Worm (Caenorhabditis elegans) whole organism, L3 larva: ENCODE measurements around the gene srsx-31.

Source experiments
- R02D3.7 ChIP-seq: fragments of 150-350 bp; optimal IDR thresholded peaks from 2 replicates; lab custom pipeline; 2014; ENCODE audit warnings: missing biosample characterization, missing genetic modification characterization
- aly-2 ChIP-seq: fragments of 150-350 bp; optimal IDR thresholded peaks from 2 replicates; lab custom pipeline; 2014; ENCODE audit warnings: missing biosample characterization, missing genetic modification characterization
- ama-1 ChIP-seq: fragments of 150-350 bp; optimal IDR thresholded peaks from 2 replicates; lab custom pipeline; 2018
- ceh-16 ChIP-seq: sonication (generic microtip); optimal IDR thresholded peaks from 2 replicates; lab custom pipeline; 2017; ENCODE audit warnings: missing biosample characterization, missing genetic modification characterization
- ceh-82 ChIP-seq: fragments of 150-350 bp; optimal IDR thresholded peaks from 2 replicates; lab custom pipeline; 2014; ENCODE audit warnings: missing biosample characterization, missing genetic modification characterization
- daf-12 ChIP-seq: fragments of 150-350 bp; optimal IDR thresholded peaks from 2 replicates; lab custom pipeline; 2014; ENCODE audit warnings: missing biosample characterization, missing genetic modification reagents, missing genetic modification characterization
- egl-27 ChIP-seq: sonication (generic microtip); optimal IDR thresholded peaks from 4 replicates; lab custom pipeline; 2017; ENCODE audit warnings: missing biosample characterization, missing genetic modification reagents, missing genetic modification characterization
- egl-5 ChIP-seq: fragments of 150-350 bp; optimal IDR thresholded peaks from 2 replicates; lab custom pipeline; 2017; ENCODE audit warnings: missing biosample characterization, missing genetic modification reagents, missing genetic modification characterization, inconsistent platforms
- elt-3 ChIP-seq, 3 experiments: fragments of 150-350 bp in 1 of 3; sonication (generic microtip) in 2 of 3; optimal IDR thresholded peaks; 2 replicates in 2 of 3; 4 replicates in 1 of 3; lab custom pipeline; 2014 to 2017; ENCODE audit warnings: missing biosample characterization in 3 of 3, missing genetic modification characterization in 3 of 3
- eor-1 ChIP-seq, 2 experiments: fragments of 150-350 bp; optimal IDR thresholded peaks; 2 replicates each; lab custom pipeline; 2014 to 2018; ENCODE audit warnings: missing biosample characterization in 2 of 2, missing genetic modification characterization in 2 of 2
- hmg-11 ChIP-seq: sonication (generic microtip); optimal IDR thresholded peaks from 2 replicates; lab custom pipeline; 2016; ENCODE audit warnings: missing genetic modification characterization, missing compliant biosample characterization
- jun-1 ChIP-seq: fragments of 150-350 bp; optimal IDR thresholded peaks from 2 replicates; lab custom pipeline; 2014; ENCODE audit warnings: missing biosample characterization, missing genetic modification reagents, missing genetic modification characterization
- lin-39 ChIP-seq: fragments of 150-350 bp; optimal IDR thresholded peaks from 2 replicates; lab custom pipeline; 2018; ENCODE audit warnings: missing biosample characterization, missing genetic modification reagents, missing genetic modification characterization
- lsy-12 ChIP-seq: sonication (generic microtip); optimal IDR thresholded peaks from 2 replicates; lab custom pipeline; 2016; ENCODE audit warnings: mild to moderate bottlenecking, missing genetic modification characterization, missing compliant biosample characterization
- mdl-1 ChIP-seq: fragments of 150-350 bp; optimal IDR thresholded peaks from 2 replicates; lab custom pipeline; 2014; ENCODE audit warnings: missing biosample characterization, missing genetic modification characterization
- mml-1 ChIP-seq: fragments of 150-350 bp; sonication (generic microtip); optimal IDR thresholded peaks from 3 replicates; lab custom pipeline; 2014; ENCODE audit warnings: missing biosample characterization, missing genetic modification characterization
- nfya-1 ChIP-seq: sonication (generic microtip); optimal IDR thresholded peaks from 2 replicates; lab custom pipeline; 2017; ENCODE audit warnings: missing genetic modification characterization, mild to moderate bottlenecking, missing compliant biosample characterization, antibody characterized with exemption, moderate library complexity; ENCODE audit not compliant: insufficient read depth
- nhr-11 ChIP-seq: fragments of 150-350 bp; optimal IDR thresholded peaks from 2 replicates; lab custom pipeline; 2014; ENCODE audit warnings: missing biosample characterization, missing genetic modification characterization
- nhr-237 ChIP-seq: fragments of 150-350 bp; optimal IDR thresholded peaks from 2 replicates; lab custom pipeline; 2014; ENCODE audit warnings: missing biosample characterization, missing genetic modification characterization
- nhr-28 ChIP-seq: fragments of 150-350 bp; optimal IDR thresholded peaks from 2 replicates; lab custom pipeline; 2014; ENCODE audit warnings: missing biosample characterization, missing genetic modification characterization
- nhr-43 ChIP-seq: sonication (generic microtip); optimal IDR thresholded peaks from 2 replicates; lab custom pipeline; 2016; ENCODE audit warnings: mild to moderate bottlenecking, missing genetic modification characterization, missing compliant biosample characterization; ENCODE audit not compliant: poor library complexity, severe bottlenecking
- nhr-77 ChIP-seq: fragments of 150-350 bp; optimal IDR thresholded peaks from 2 replicates; lab custom pipeline; 2014; ENCODE audit warnings: missing biosample characterization, missing genetic modification characterization
- sea-2 ChIP-seq: fragments of 150-350 bp; sonication (generic microtip); optimal IDR thresholded peaks from 4 replicates; lab custom pipeline; 2014; ENCODE audit warnings: missing biosample characterization, missing genetic modification reagents, missing genetic modification characterization
- snpc-4 ChIP-seq: fragments of 150-350 bp; optimal IDR thresholded peaks from 2 replicates; lab custom pipeline; 2014; ENCODE audit warnings: missing biosample characterization, missing genetic modification characterization
- tbx-2 ChIP-seq: sonication (generic microtip); optimal IDR thresholded peaks from 2 replicates; lab custom pipeline; 2016; ENCODE audit warnings: mild to moderate bottlenecking, missing genetic modification characterization, missing compliant biosample characterization
- unc-39 ChIP-seq: sonication (generic microtip); optimal IDR thresholded peaks from 4 replicates; lab custom pipeline; 2017; ENCODE audit warnings: missing biosample characterization, missing genetic modification characterization
- unc-62 ChIP-seq: fragments of 150-350 bp; sonication (generic microtip); optimal IDR thresholded peaks from 4 replicates; lab custom pipeline; 2014; ENCODE audit warnings: missing biosample characterization, missing genetic modification reagents, missing genetic modification characterization
- zag-1 ChIP-seq: fragments of 150-350 bp; optimal IDR thresholded peaks from 2 replicates; lab custom pipeline; 2014; ENCODE audit warnings: missing biosample characterization, missing genetic modification characterization
- ztf-11 ChIP-seq: fragments of 150-350 bp; optimal IDR thresholded peaks from 2 replicates; lab custom pipeline; 2014; ENCODE audit warnings: missing biosample characterization, missing genetic modification characterization
- ztf-4 ChIP-seq: fragments of 150-350 bp; optimal IDR thresholded peaks from 2 replicates; lab custom pipeline; 2014; ENCODE audit warnings: missing biosample characterization, missing genetic modification characterization

Gene srsx-31

ce11 chrV:11250735-11251134, 4.1 kb downstream of the srsx-31 start, which contains the start of gene T19B10.12:
T19B10.12 (plus strand) TSS chrV:11251035.
- TF ChIP-seq snpc-4 (tag; lab: Kevin White, UChicago) (no peak), egl-27 (tag; lab: Kevin White, UChicago) (no peak), zag-1 (tag; lab: Kevin White, UChicago) (no peak), ceh-82 (tag; lab: Kevin White, UChicago) (no peak), daf-12 (tag; lab: Kevin White, UChicago) (no peak), eor-1 (tag; optimal IDR thresholded peaks at IDR 0.05; lab: Kevin White, UChicago) (no peak), mdl-1 (tag; lab: Kevin White, UChicago) (no peak)
- TF ChIP-seq, all 47 proteins: peak for 0

DNA sequence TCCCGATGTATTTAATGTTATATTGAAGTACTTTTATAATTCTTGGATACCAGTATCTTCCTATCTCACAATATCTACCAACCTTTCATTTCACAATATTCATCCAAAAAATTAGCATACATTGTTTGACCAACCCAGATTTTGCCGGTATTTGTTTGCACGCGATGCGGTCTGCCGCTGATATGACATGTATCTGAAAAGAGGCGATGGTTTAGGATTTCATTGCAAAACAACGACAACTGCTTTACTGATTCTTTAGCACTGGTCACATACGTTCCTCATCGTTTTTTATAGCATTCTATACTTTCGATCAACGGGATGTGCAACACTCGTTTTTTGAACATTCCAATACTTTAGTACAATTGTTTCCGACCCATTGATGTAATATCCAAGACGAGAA, 7.0 kb downstream of the srsx-31 start, which contains the start of gene mam-4:
Gene mam-4, plus strand, starts transcription at position 301 of the 400 bp plus-strand sequence.
- TF ChIP-seq lsy-12 (tag; lab: Kevin White, UChicago), result no peak
- no peak for TF ChIP-seq nhr-77 (tag; lab: Kevin White, UChicago)
- no peak for TF ChIP-seq nhr-28 (tag; lab: Kevin White, UChicago)
- no peak for TF ChIP-seq ztf-11 (tag; lab: Kevin White, UChicago)
- no peak for TF ChIP-seq tbx-2 (tag; lab: Kevin White, UChicago)
- no peak for TF ChIP-seq egl-27 (tag; lab: Kevin White, UChicago)
- no peak for TF ChIP-seq sea-2
- no peak for TF ChIP-seq nfya-1 (tag; lab: Kevin White, UChicago)
- no peak for TF ChIP-seq eor-1 (tag; optimal IDR thresholded peaks at IDR 0.05; lab: Kevin White, UChicago)
- no peak for TF ChIP-seq jun-1 (tag; lab: Kevin White, UChicago)
- TF ChIP-seq egl-5 (tag; lab: Kevin White, UChicago), result no peak

DNA sequence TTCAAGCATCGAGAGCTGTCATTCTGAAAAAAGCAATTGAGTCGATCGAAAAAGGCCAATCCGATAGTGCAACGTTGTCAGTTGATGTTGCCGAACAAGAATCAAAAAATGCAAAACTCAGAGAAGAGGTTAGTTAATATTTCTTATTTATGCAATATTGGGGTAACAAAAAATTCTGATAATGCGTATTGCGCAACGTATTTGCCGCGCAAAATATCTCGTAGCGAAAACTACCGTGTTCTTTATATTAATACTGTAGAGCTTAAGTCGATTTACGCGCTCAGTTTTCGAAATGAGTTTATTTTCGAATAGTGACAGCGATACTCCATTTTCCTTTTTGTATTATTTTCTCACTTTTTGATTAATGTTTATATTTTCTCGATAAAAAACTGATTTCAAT, 9.9 kb downstream of the srsx-31 start:
- TF ChIP-seq nhr-77 (tag; lab: Kevin White, UChicago), result no peak

DNA sequence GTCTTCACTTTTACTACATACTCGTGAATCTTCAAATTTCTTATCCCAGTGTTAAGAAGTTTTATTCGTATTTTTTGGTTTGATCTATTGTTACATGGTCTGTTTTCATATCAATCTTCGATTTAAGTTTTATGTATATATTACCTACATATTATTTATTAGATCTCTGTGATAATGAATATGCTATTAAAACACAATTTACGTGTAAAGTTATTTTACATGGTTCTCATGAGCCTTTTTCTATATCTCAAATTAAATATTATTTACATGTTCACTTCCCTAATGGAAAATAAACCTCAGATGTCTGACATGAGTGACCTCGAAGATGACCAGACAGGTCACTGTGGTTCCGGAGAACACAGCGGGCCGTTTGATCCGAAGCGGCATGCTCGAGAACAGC, 10.3 kb downstream of the srsx-31 start, which contains the start of gene mxl-1:
Gene mxl-1, plus strand, starts transcription at position 301 of the 400 bp plus-strand sequence.
- TF ChIP-seq nhr-43 (tag; lab: Kevin White, UChicago), result no peak
- TF ChIP-seq aly-2, result no peak
- TF ChIP-seq nhr-237 (tag; lab: Kevin White, UChicago), result no peak
- TF ChIP-seq hmg-11 (tag; lab: Kevin White, UChicago), result no peak
- no peak for TF ChIP-seq nfya-1 (tag; lab: Kevin White, UChicago)
- no peak for TF ChIP-seq lsy-12 (tag; lab: Kevin White, UChicago)
- no peak for TF ChIP-seq lin-39 (tag; lab: Kevin White, UChicago)
- TF ChIP-seq ama-1 (lab: Kevin White, UChicago), result no peak
- TF ChIP-seq R02D3.7 (tag; lab: Kevin White, UChicago), result no peak
- no peak for TF ChIP-seq ztf-4 (tag; lab: Kevin White, UChicago)
- no peak for TF ChIP-seq nhr-77 (tag; lab: Kevin White, UChicago)

DNA sequence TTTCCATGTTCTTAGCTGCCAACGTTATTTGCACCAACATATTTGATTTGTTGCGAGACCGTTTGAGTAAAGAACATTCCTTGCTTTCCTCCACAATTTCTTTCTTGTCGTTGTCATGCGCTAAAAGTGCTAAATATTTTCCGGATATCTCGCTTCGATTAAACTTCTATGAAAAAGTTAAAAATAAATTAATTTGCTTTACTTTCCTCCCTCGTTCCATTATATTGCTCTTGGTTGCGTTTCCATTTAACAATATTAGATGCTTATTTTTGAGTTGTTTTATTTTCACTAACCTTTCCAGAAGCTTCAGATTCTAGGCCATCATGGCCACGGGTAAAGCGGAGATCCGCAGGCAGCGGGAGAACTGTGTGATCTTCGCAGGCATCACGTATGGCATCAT, 13.3 kb downstream of the srsx-31 start, which contains the start of gene pgap-1:
Gene pgap-1, plus strand, starts transcription at position 301 of the 400 bp plus-strand sequence.
- TF ChIP-seq elt-3 (tag; optimal IDR thresholded peaks at IDR 0.05; lab: Kevin White, UChicago) (no peak), daf-12 (tag; lab: Kevin White, UChicago) (no peak), nhr-28 (tag; lab: Kevin White, UChicago) (no peak), zag-1 (tag; lab: Kevin White, UChicago) (no peak), ceh-16 (no peak), lsy-12 (tag; lab: Kevin White, UChicago) (no peak), ama-1 (lab: Kevin White, UChicago) (no peak), jun-1 (tag; lab: Kevin White, UChicago) (no peak), lin-39 (tag; lab: Kevin White, UChicago) (no peak), ztf-4 (tag; lab: Kevin White, UChicago) (no peak), unc-39 (no peak), ceh-82 (tag; lab: Kevin White, UChicago) (no peak), unc-62 (GFP tag; lab: Kevin White, UChicago) (no peak), hmg-11 (tag; lab: Kevin White, UChicago) (no peak), eor-1 (tag; optimal IDR thresholded peaks at IDR 0.05; lab: Kevin White, UChicago) (no peak), nfya-1 (tag; lab: Kevin White, UChicago) (no peak), tbx-2 (tag; lab: Kevin White, UChicago) (no peak), nhr-11 (tag; lab: Kevin White, UChicago) (no peak), mml-1 (tag; lab: Kevin White, UChicago) (no peak)
